Fruit fly (Drosophila melanogaster): ENCODE measurements around the gene Lk.
A peak's percentile ranks its signal among the peaks of the same experiment; 100 is the strongest.

The Lk gene

dm6 chr3L:14543971-14544655, 16.5 kb downstream of the Lk start (continued):
- TF ChIP-seq Adf1 (GFP tag; IDR thresholded peaks at IDR 0.05) (no peak), lmd (GFP tag; IDR thresholded peaks at IDR 0.05) (no peak), cwo (GFP tag; optimal IDR thresholded peaks at IDR 0.05) (peak; percentile 26), ci (GFP tag; IDR thresholded peaks at IDR 0.05) (peak; percentile 43; the same call in 1 of the 3 replicates), odd (GFP tag; optimal IDR thresholded peaks at IDR 0.05) (peak; percentile 33), Lpt (GFP tag; optimal IDR thresholded peaks at IDR 0.05) (no peak), unpg (GFP tag; optimal IDR thresholded peaks at IDR 0.05) (no peak), ssp (GFP tag; IDR thresholded peaks at IDR 0.05) (no peak), seq (GFP tag; IDR thresholded peaks at IDR 0.05) (0 out of 2 replicates have a peak, but pooled peaks have one; percentile 33), CG4707 (GFP tag; optimal IDR thresholded peaks at IDR 0.05) (no peak), CG1832 (GFP tag; optimal IDR thresholded peaks at IDR 0.05) (no peak), CG14441 (GFP tag; IDR thresholded peaks at IDR 0.05) (peak; percentile 51), Fer2 (tag; optimal IDR thresholded peaks at IDR 0.05) (peak; percentile 3), emc (GFP tag; optimal IDR thresholded peaks at IDR 0.05) (no peak), CG9876 (GFP tag; optimal IDR thresholded peaks at IDR 0.05) (no peak), CG12744 (GFP tag; optimal IDR thresholded peaks at IDR 0.05) (no peak), Deaf1 (tag; optimal IDR thresholded peaks at IDR 0.05) (peak; percentile 90), CG8478 (optimal IDR thresholded peaks at IDR 0.05) (no peak), Dip3 (GFP tag; optimal IDR thresholded peaks at IDR 0.05) (no peak), CG8388 (GFP tag; optimal IDR thresholded peaks at IDR 0.05) (no peak), Xrp1 (GFP tag; IDR thresholded peaks at IDR 0.05) (no peak), chinmo (GFP tag; IDR thresholded peaks at IDR 0.05; ENCODE audit: partially characterized antibody) (peak; percentile 83; the same call in 3 of the 4 replicates), corto (GFP tag; optimal IDR thresholded peaks at IDR 0.05) (no peak), NFAT (GFP tag; IDR thresholded peaks at IDR 0.05) (no peak), nom (GFP tag; optimal IDR thresholded peaks at IDR 0.05) (peak; percentile 74), cato (GFP tag; optimal IDR thresholded peaks at IDR 0.05; ENCODE audit: borderline replicate concordance) (no peak), CG13123 (GFP tag; optimal IDR thresholded peaks at IDR 0.05) (no peak), CG4854 (GFP tag; optimal IDR thresholded peaks at IDR 0.05) (no peak), gem (tag; optimal IDR thresholded peaks at IDR 0.05) (peak; percentile 0), CG2129 (GFP tag; IDR thresholded peaks at IDR 0.05; ENCODE audit: partially characterized antibody) (no peak), pzg (GFP tag; optimal IDR thresholded peaks at IDR 0.05) (no peak), Hmx (GFP tag; optimal IDR thresholded peaks at IDR 0.05) (no peak), CG6683 (GFP tag; optimal IDR thresholded peaks at IDR 0.05) (no peak), CG11456 (GFP tag; IDR thresholded peaks at IDR 0.05) (no peak), CG4282 (GFP tag; optimal IDR thresholded peaks at IDR 0.05) (no peak), CG1529 (GFP tag; optimal IDR thresholded peaks at IDR 0.05) (no peak), HLHmδ (GFP tag; optimal IDR thresholded peaks at IDR 0.05) (no peak), pho (GFP tag; optimal IDR thresholded peaks at IDR 0.05) (no peak), gcm2 (GFP tag; optimal IDR thresholded peaks at IDR 0.05) (no peak), z (GFP tag; IDR thresholded peaks at IDR 0.05) (0 out of 3 replicates have a peak, but pooled peaks have one; percentile 43), CG4328 (GFP tag; optimal IDR thresholded peaks at IDR 0.05) (no peak), dysf (GFP tag; IDR thresholded peaks at IDR 0.05) (no peak; the same call in 2 of the 3 replicates), NC2α (GFP tag; optimal IDR thresholded peaks at IDR 0.05) (no peak), cg (GFP tag; optimal IDR thresholded peaks at IDR 0.05) (no peak), CG7963 (GFP tag; IDR thresholded peaks at IDR 0.05; ENCODE audit: partially characterized antibody) (no peak), Hand (GFP tag; optimal IDR thresholded peaks at IDR 0.05) (no peak), CG18476 (GFP tag; optimal IDR thresholded peaks at IDR 0.05) (no peak), CG17912 (GFP tag; optimal IDR thresholded peaks at IDR 0.05) (no peak), CG34224 (GFP tag; IDR thresholded peaks at IDR 0.05; ENCODE audit: partially characterized antibody) (no peak), Scr (GFP tag; IDR thresholded peaks at IDR 0.05; ENCODE audit: partially characterized antibody) (peak; percentile 23; the same call in 1 of the 2 replicates)
